Fruit fly (Drosophila melanogaster): ENCODE measurements around the gene Pgd.

The Pgd gene

DNA sequence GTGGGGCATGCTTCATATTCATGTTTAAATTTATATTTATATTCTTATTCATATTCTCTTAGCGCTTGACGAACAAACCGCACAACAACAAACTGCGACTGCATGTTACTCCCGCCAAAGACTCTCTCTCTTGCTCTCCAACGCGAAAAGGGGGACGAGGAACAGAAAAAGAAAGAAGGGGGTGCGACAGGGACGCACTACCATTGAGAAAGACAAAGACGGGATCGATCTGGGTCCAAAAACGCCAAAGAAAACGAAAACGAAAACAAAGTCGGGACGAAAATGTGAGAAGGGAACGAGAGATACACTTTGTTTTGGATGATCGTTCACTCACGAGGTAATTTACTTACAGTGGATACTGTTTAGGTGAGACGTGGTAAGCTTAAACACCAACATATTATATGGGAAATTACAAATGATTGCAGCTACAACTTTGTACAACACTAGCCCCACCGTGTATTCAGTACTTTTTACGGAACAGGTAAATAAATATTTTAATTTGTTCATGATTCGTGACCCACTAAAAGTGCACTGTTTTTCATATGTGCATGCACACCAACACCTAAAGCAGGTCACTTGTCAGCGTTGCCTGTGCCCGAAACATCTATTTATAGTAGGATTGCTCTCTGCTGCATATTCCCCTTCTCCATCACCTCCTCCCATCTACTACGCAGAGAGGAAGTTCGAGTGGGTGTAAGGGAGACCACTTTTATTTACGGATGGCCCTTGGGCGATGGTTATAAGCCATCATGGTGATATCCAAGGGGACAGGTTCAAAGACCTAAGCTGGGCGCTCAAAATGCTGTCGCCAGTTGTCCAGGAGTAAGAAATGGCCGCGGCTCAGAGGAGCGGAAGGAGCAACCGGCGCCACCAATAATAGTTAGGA, 23.0 kb upstream of the Pgd start (continued):
- no peak for TF ChIP-seq GATAd (GFP tag; optimal IDR thresholded peaks at IDR 0.05)
- TF ChIP-seq Hr78 (GFP tag; optimal IDR thresholded peaks at IDR 0.05) = no peak
- TF ChIP-seq dsf (GFP tag; optimal IDR thresholded peaks at IDR 0.05; ENCODE audit: borderline replicate concordance) = no peak
- no peak for TF ChIP-seq Dfd (GFP tag; optimal IDR thresholded peaks at IDR 0.05)
- peak; percentile 2 for TF ChIP-seq Vsx2 (GFP tag; optimal IDR thresholded peaks at IDR 0.05; ENCODE audit: partially characterized antibody)

DNA sequence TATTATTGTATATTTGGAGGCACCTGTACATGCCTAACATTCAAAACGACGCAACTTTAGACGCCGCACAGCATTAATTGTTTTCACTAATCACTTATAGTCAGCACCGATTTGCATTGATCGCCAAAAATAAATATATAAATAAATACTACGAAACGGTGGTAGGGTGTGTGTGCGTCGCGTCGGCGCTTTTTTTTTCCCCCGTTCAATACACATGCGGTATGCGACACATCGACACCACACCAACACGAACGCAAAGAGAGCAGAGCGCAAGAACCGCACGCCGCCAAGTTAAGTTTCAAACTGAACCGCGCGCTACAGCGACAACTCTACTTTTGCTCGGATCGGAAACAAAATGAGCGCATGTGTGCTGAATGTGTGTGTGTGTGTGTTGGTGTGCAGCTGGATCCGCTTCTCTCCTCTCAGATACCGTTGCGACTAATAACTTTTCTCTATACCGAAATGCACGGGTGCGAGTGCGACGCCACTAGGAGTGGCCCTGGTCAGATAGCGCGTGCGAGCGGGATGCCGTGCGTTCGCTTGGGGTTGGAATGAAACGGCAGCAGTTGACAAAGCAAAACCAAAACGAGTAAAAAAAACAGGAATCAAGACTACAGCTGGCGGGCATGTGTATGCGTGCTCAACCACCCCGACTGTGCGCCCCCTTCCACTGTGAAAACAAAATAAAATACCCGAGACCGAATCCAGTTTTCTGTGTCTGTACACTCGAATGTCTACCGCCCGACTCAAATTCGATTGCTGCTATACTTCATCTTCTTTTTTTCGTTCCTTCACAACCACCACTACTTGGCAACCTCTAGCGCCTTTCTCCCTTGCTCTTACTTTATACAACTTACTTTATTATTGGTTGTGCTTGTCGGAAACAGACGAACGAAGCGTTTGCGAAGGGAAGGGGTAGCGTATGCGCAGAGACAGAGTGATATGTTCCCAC, 21.6 kb upstream of the Pgd start, which contains the start of gene ph-d:
Gene ph-d (minus strand): TSS at position 274 of the 952 bp plus-strand sequence.
- TF ChIP-seq dmrt93B (GFP tag; optimal IDR thresholded peaks at IDR 0.05) (peak; percentile 26), fru (GFP tag; optimal IDR thresholded peaks at IDR 0.05) (peak; percentile 34), pan (optimal IDR thresholded peaks at IDR 0.05) (no peak), Vsx2 (GFP tag; optimal IDR thresholded peaks at IDR 0.05; ENCODE audit: partially characterized antibody) (peak; percentile 68), usp (GFP tag; optimal IDR thresholded peaks at IDR 0.05) (no peak), CrebA (GFP tag; optimal IDR thresholded peaks at IDR 0.05; ENCODE audit: borderline replicate concordance) (no peak), rgr (GFP tag; optimal IDR thresholded peaks at IDR 0.05) (peak; percentile 44), brk (GFP tag; optimal IDR thresholded peaks at IDR 0.05) (peak; percentile 65), Hnf4 (GFP tag; optimal IDR thresholded peaks at IDR 0.05) (peak; percentile 75), lola (GFP tag; optimal IDR thresholded peaks at IDR 0.05) (no peak), Rel (GFP tag; optimal IDR thresholded peaks at IDR 0.05) (no peak), Rel (tag; optimal IDR thresholded peaks at IDR 0.05) (peak; percentile 88), CG32264 (GFP tag; optimal IDR thresholded peaks at IDR 0.05) (no peak), Sp1 (GFP tag; optimal IDR thresholded peaks at IDR 0.05) (peak; percentile 80), dsf (GFP tag; optimal IDR thresholded peaks at IDR 0.05; ENCODE audit: borderline replicate concordance) (peak; percentile 16), Abd-B (GFP tag; optimal IDR thresholded peaks at IDR 0.05) (no peak), HLH106 (tag; optimal IDR thresholded peaks at IDR 0.05) (peak; percentile 23), jim (GFP tag; optimal IDR thresholded peaks at IDR 0.05) (peak; percentile 100), sv (GFP tag; optimal IDR thresholded peaks at IDR 0.05) (peak; percentile 34), N (GFP tag; optimal IDR thresholded peaks at IDR 0.05) (peak; percentile 30), dl (GFP tag; optimal IDR thresholded peaks at IDR 0.05; ENCODE audit: insufficient read depth in 1 of 2, partially characterized antibody in 2 of 2) (peak in 1 of 2 experiments; percentile 56), sage (GFP tag; optimal IDR thresholded peaks at IDR 0.05) (peak; percentile 11), Myc (optimal IDR thresholded peaks at IDR 0.05) (no peak), foxo (GFP tag; optimal IDR thresholded peaks at IDR 0.05) (peak; percentile 19 to 64), tai (GFP tag; optimal IDR thresholded peaks at IDR 0.05) (peak; percentile 76), Hr78 (GFP tag; optimal IDR thresholded peaks at IDR 0.05) (no peak), br (GFP tag; optimal IDR thresholded peaks at IDR 0.05) (peak; percentile 65), Dif (GFP tag; optimal IDR thresholded peaks at IDR 0.05; ENCODE audit: partially characterized antibody) (peak; percentile 90), CG9705 (GFP tag; optimal IDR thresholded peaks at IDR 0.05) (peak; percentile 24), GATAd (GFP tag; optimal IDR thresholded peaks at IDR 0.05) (no peak), Hr83 (GFP tag; optimal IDR thresholded peaks at IDR 0.05; ENCODE audit: poor library complexity, severe bottlenecking) (peak; percentile 69), Dfd (GFP tag; optimal IDR thresholded peaks at IDR 0.05) (no peak), Jra (GFP tag; optimal IDR thresholded peaks at IDR 0.05) (peak; percentile 77), psq (GFP tag; optimal IDR thresholded peaks at IDR 0.05) (no peak), ey (GFP tag; optimal IDR thresholded peaks at IDR 0.05) (peak; percentile 36), h (GFP tag; optimal IDR thresholded peaks at IDR 0.05) (peak; percentile 19), Mio (GFP tag; optimal IDR thresholded peaks at IDR 0.05) (no peak), woc (GFP tag; optimal IDR thresholded peaks at IDR 0.05) (peak; percentile 70), OdsH (GFP tag; optimal IDR thresholded peaks at IDR 0.05) (peak; percentile 33)

All from whole organism, wandering third instar larva.